Fruit fly (Drosophila melanogaster): ENCODE data around the gene CG32373.

DNA sequence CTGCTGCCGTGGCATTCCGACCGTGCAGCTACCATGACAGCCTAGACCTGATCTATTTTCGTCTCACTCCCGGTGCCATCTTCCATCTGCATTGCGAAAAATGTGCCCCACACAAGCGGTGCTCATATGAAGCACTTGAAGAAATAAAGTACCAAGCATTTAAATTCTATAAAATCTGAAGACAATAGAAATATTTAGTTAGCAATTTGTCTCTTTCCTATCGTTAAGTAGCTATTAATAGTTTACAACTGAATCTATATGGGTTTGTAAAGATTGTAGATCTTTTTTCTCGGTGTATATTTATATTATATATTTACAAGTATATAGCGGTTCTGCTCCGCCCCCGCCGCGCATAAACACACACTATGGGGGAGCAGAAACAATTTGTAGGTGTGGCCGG lies 39.1 kb upstream of the CG32373 start:
- TF ChIP-seq woc (GFP tag; optimal IDR thresholded peaks at IDR 0.05) (no peak), rgr (GFP tag; optimal IDR thresholded peaks at IDR 0.05) (no peak), Hr78 (GFP tag; optimal IDR thresholded peaks at IDR 0.05) (no peak)

All from whole organism, wandering third instar larva.